Worm (Caenorhabditis elegans) whole organism, L4 larva: ENCODE measurements around the gene icap-1.

Experiments
- dpl-1 ChIP-seq: fragments of 150-350 bp; optimal IDR thresholded peaks from 2 replicates; lab custom pipeline; 2014; ENCODE audit warnings: missing biosample characterization, missing genetic modification reagents, missing genetic modification characterization
- nhr-6 ChIP-seq: fragments of 150-350 bp; optimal IDR thresholded peaks from 2 replicates; lab custom pipeline; 2014; ENCODE audit warnings: missing biosample characterization, missing genetic modification characterization

- TF ChIP-seq dpl-1 (GFP tag; lab: Kevin White, UChicago) (no peak), nhr-6 (tag; lab: Kevin White, UChicago) (no peak)
Measured at ce11 chrIV:13750033-13750432, 36.7 kb downstream of the icap-1 start, which contains the start of gene sorb-1.
